Worm (Caenorhabditis elegans): ENCODE data around the gene ell-1.

Gene ell-1

DNA sequence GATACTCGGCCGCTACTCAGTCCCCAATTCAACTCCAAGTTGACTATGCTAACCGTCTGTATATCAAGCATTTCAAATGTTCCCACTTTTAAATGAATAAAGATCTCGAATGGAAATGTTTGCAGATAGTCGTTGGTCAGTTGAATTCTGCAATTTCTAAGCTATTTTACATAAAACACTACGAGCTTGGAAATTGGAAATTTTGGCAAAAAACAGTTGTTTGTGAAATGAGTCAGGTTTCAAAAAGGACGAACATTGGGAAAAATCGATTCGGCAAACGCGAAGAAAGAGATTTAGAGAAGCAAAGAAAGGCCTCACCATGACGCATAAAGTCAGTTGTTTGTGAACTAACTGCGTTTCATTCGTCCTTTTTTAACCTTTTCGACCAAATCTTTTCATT lies 52.7 kb downstream of the ell-1 start:
- no peak for TF ChIP-seq ztf-23 (GFP tag; IDR thresholded peaks at IDR 0.05)
- no peak for TF ChIP-seq ztf-29 (GFP tag; IDR thresholded peaks at IDR 0.05)
- peak; percentile 82 for TF ChIP-seq T22C8.4 (GFP tag; IDR thresholded peaks at IDR 0.05)
- TF ChIP-seq flt-1 (GFP tag; IDR thresholded peaks at IDR 0.05), result no peak

DNA sequence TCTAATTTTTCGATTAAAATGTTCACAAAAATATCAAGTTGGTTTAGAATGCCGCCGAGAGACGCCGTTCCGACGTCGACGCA lies 52.9 kb downstream of the ell-1 start, which contains the start of gene chat-1:
TSS of gene chat-1 (plus strand) at position 48 of the 83 bp plus-strand sequence.
- TF ChIP-seq med-1 (GFP tag; optimal IDR thresholded peaks at IDR 0.05; ENCODE audit: insufficient read depth), result no peak
- no peak for TF ChIP-seq cog-1 (tag; optimal IDR thresholded peaks at IDR 0.05)
- no peak for TF ChIP-seq ztf-29 (GFP tag; IDR thresholded peaks at IDR 0.05)
- no peak for TF ChIP-seq klf-2 (GFP tag; conservative IDR thresholded peaks at IDR 0.05)
- no peak for TF ChIP-seq ref-1 (GFP tag; conservative IDR thresholded peaks at IDR 0.05)
- 0 out of 2 replicates have a peak, but pooled peaks have one; percentile 1 for TF ChIP-seq T22C8.4 (GFP tag; IDR thresholded peaks at IDR 0.05)
- no peak for TF ChIP-seq tab-1 (GFP tag; IDR thresholded peaks at IDR 0.05)
- no peak for TF ChIP-seq ztf-23 (GFP tag; IDR thresholded peaks at IDR 0.05)
- no peak for TF ChIP-seq flt-1 (GFP tag; IDR thresholded peaks at IDR 0.05)

ce11 chrIV:4447367-4447766 lies 53.2 kb downstream of the ell-1 start:
- no peak for TF ChIP-seq flt-1 (GFP tag; IDR thresholded peaks at IDR 0.05)

DNA sequence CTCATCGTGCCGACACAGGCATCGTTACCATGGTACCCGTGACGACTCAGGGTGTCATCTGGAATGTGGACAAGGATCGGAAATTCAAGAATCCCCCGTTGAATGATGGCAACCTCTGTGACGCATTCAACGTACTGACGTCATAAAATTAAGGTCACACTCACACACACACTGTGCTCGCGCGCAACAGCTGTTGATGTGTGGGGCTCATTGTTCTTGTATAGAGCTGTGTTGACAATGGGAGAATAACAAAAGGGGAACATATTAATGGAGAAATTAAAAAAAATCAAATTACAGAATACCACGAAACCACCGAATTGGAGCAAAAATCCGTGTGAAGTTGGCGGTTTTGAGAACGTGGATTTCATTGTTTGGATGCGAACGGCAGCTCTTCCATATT lies 54.1 kb downstream of the ell-1 start:
- TF ChIP-seq ztf-29 (GFP tag; IDR thresholded peaks at IDR 0.05) (no peak), T22C8.4 (GFP tag; IDR thresholded peaks at IDR 0.05) (no peak), med-1 (GFP tag; optimal IDR thresholded peaks at IDR 0.05; ENCODE audit: insufficient read depth) (no peak), cog-1 (tag; optimal IDR thresholded peaks at IDR 0.05) (no peak)

ce11 chrIV:4449439-4449838 lies 55.2 kb downstream of the ell-1 start, which contains the start of gene R08C7.12:
Gene R08C7.12, plus strand, starts transcription at chrIV:4449739.
- TF ChIP-seq klf-2 (GFP tag; conservative IDR thresholded peaks at IDR 0.05) (no peak), cog-1 (tag; optimal IDR thresholded peaks at IDR 0.05) (no peak), ref-1 (GFP tag; conservative IDR thresholded peaks at IDR 0.05) (no peak), flt-1 (GFP tag; IDR thresholded peaks at IDR 0.05) (no peak), ztf-23 (GFP tag; IDR thresholded peaks at IDR 0.05) (no peak), tab-1 (GFP tag; IDR thresholded peaks at IDR 0.05) (no peak), med-1 (GFP tag; optimal IDR thresholded peaks at IDR 0.05; ENCODE audit: insufficient read depth) (no peak), ztf-29 (GFP tag; IDR thresholded peaks at IDR 0.05) (no peak), T22C8.4 (GFP tag; IDR thresholded peaks at IDR 0.05) (no peak)

- no peak for TF ChIP-seq T22C8.4 (GFP tag; IDR thresholded peaks at IDR 0.05)
- TF ChIP-seq cog-1 (tag; optimal IDR thresholded peaks at IDR 0.05), result no peak
- no peak for TF ChIP-seq flt-1 (GFP tag; IDR thresholded peaks at IDR 0.05)
- TF ChIP-seq ref-1 (GFP tag; conservative IDR thresholded peaks at IDR 0.05), result no peak
- TF ChIP-seq klf-2 (GFP tag; conservative IDR thresholded peaks at IDR 0.05), result no peak
- no peak for TF ChIP-seq ztf-29 (GFP tag; IDR thresholded peaks at IDR 0.05)
- no peak for TF ChIP-seq ztf-23 (GFP tag; IDR thresholded peaks at IDR 0.05)
- no peak for TF ChIP-seq tab-1 (GFP tag; IDR thresholded peaks at IDR 0.05)
- TF ChIP-seq med-1 (GFP tag; optimal IDR thresholded peaks at IDR 0.05; ENCODE audit: insufficient read depth), result no peak
Observed at ce11 chrIV:4449843-4450242, 55.6 kb downstream of the ell-1 start.

DNA sequence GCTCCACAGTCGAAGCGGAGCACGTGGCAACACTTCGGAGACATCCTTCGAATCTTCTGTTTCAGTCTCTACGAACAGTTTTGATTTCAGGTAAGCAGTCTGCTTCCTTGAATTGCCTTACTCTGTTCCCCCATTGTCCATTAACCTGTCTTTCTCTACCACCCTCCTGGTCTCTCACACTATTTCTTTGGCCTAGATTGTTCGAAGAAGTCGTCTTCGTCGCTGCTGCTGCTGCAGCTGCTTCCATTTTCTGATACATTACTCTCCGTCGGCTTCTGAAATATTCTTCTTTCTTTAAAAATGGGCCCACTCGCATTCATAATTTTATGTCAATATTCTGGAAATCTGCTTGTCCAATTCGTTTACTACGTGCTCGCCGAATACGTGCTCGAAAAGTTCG lies 57.4 kb downstream of the ell-1 start, which contains the start of gene R08C7.1:
TSS of gene R08C7.1 (plus strand) at position 301 of the 400 bp plus-strand sequence.
- no peak for TF ChIP-seq klf-2 (GFP tag; conservative IDR thresholded peaks at IDR 0.05)
- TF ChIP-seq ztf-29 (GFP tag; IDR thresholded peaks at IDR 0.05), result no peak
- no peak for TF ChIP-seq flt-1 (GFP tag; IDR thresholded peaks at IDR 0.05)
- no peak for TF ChIP-seq tab-1 (GFP tag; IDR thresholded peaks at IDR 0.05)
- TF ChIP-seq ref-1 (GFP tag; conservative IDR thresholded peaks at IDR 0.05), result no peak
- no peak for TF ChIP-seq med-1 (GFP tag; optimal IDR thresholded peaks at IDR 0.05; ENCODE audit: insufficient read depth)
- TF ChIP-seq ztf-23 (GFP tag; IDR thresholded peaks at IDR 0.05), result no peak
- no peak for TF ChIP-seq T22C8.4 (GFP tag; IDR thresholded peaks at IDR 0.05)
- no peak for TF ChIP-seq cog-1 (tag; optimal IDR thresholded peaks at IDR 0.05)

DNA sequence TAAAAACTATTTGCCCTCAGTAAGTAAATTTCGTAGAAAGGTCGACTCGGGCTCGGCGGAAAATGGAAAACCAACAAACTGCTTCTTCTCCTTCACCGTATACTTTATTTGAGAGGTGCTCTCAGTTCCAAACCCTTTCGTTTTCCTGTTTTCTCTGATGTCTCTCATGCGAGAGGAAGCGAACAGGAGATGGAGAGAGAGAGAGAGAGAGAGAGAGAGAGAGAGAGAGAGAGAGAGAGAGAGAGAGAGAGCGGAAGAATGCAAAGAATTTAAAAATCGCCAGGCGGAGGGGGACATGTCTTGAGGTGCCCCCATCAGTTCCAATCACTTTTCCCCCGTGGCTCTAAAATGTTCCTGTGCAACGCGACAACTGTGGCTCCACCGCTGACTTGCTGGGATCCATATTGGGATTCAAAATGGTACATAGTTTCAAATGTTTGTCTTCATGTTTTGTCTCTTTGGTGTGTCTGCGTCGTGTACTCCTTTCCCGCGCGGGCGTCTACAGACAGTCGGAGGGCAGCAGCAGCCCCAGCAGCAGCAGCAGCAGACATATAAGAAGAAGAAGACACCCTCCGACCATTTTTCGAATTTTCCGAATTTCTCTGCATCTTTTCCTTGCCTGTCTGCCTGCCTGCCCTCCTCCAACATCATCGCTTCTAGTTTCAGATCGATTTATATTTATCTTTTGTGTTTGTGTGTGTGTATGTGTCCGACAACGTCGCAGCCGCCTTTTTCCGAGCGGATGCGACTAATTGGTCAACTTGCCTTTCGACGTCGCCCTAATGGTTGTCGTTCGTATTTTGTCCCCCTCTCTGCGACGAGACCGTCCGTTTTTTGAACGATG lies 60.3 kb downstream of the ell-1 start, which contains the start of gene R08C7.11:
TSS of gene R08C7.11 (minus strand) at position 608 of the 844 bp plus-strand sequence.
- TF ChIP-seq med-1 (GFP tag; optimal IDR thresholded peaks at IDR 0.05; ENCODE audit: insufficient read depth) (no peak), cog-1 (tag; optimal IDR thresholded peaks at IDR 0.05) (peak; percentile 19), flt-1 (GFP tag; IDR thresholded peaks at IDR 0.05) (0 out of 2 replicates have a peak, but pooled peaks have one; percentile 13), klf-2 (GFP tag; conservative IDR thresholded peaks at IDR 0.05) (0 out of 2 replicates have a peak, but pooled peaks have one; percentile 42)

DNA sequence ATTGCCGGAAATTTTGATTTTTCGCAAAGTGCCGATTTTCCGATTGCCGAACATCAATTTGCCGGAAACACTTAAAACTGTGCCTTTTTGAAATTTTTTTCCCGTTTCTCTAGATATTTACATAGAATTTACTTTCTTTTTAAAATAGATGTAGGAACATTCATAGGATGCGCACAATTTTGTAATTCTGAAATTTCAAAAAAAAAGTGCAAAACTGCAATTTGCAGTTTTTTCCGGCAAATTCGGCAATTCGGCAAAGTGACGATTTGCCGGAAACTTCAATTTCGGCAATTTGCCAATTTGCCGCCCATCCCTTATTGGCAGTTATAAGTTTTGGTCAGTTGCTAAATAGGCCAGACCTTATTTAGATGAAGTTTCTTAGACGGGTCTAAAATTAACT lies 62.4 kb downstream of the ell-1 start:
- TF ChIP-seq tab-1 (GFP tag; IDR thresholded peaks at IDR 0.05) (no peak), T22C8.4 (GFP tag; IDR thresholded peaks at IDR 0.05) (no peak), ref-1 (GFP tag; conservative IDR thresholded peaks at IDR 0.05) (no peak), klf-2 (GFP tag; conservative IDR thresholded peaks at IDR 0.05) (no peak), cog-1 (tag; optimal IDR thresholded peaks at IDR 0.05) (no peak)

DNA sequence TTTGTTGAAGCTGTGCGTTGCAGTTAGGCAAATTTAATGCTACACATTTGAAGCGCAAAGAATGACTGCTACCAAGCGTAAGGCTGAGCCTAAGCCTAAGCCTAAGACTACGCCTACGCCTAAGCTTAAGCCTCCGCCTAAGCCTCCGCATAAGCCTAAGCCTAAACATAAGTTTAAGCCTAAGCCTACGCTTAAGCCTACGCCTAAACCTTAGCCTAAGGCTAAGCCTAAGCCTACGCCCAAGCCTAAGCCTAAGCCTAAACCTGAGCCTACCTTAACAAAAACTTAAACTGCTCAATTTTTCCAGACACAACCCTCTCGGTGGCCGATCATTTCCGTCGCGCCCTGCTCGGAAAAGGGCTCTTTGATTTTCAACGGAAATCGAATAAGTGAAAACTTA lies 65.1 kb downstream of the ell-1 start:
- TF ChIP-seq T22C8.4 (GFP tag; IDR thresholded peaks at IDR 0.05) (no peak), tab-1 (GFP tag; IDR thresholded peaks at IDR 0.05) (no peak), ztf-29 (GFP tag; IDR thresholded peaks at IDR 0.05) (no peak), med-1 (GFP tag; optimal IDR thresholded peaks at IDR 0.05; ENCODE audit: insufficient read depth) (no peak), ztf-23 (GFP tag; IDR thresholded peaks at IDR 0.05) (no peak), cog-1 (tag; optimal IDR thresholded peaks at IDR 0.05) (no peak), ref-1 (GFP tag; conservative IDR thresholded peaks at IDR 0.05) (no peak)

- TF ChIP-seq klf-2 (GFP tag; conservative IDR thresholded peaks at IDR 0.05) (no peak), ref-1 (GFP tag; conservative IDR thresholded peaks at IDR 0.05) (no peak), cog-1 (tag; optimal IDR thresholded peaks at IDR 0.05) (no peak), T22C8.4 (GFP tag; IDR thresholded peaks at IDR 0.05) (no peak), tab-1 (GFP tag; IDR thresholded peaks at IDR 0.05) (no peak), ztf-23 (GFP tag; IDR thresholded peaks at IDR 0.05) (no peak), ztf-29 (GFP tag; IDR thresholded peaks at IDR 0.05) (no peak), flt-1 (GFP tag; IDR thresholded peaks at IDR 0.05) (no peak), med-1 (GFP tag; optimal IDR thresholded peaks at IDR 0.05; ENCODE audit: insufficient read depth) (no peak)
Observed at ce11 chrIV:4463132-4463531, 68.9 kb downstream of the ell-1 start, which contains the start of gene M01H9.2. Gene M01H9.2, minus strand, starts transcription at chrIV:4463232.
